Worm (Caenorhabditis elegans) whole organism, L4 larva: ENCODE measurements around the gene C40H1.7.

ENCODE experiments used
- F10B5.3 ChIP-seq: sonication (generic microtip); optimal IDR thresholded peaks from 2 replicates; lab custom pipeline; 2016; ENCODE audit warnings: mild to moderate bottlenecking, missing genetic modification characterization, missing compliant biosample characterization
- F37D6.2 ChIP-seq: sonication (generic microtip); optimal IDR thresholded peaks from 2 replicates; lab custom pipeline; 2016; ENCODE audit warnings: mild to moderate bottlenecking, missing genetic modification characterization, missing compliant biosample characterization
- Y48G9A.11 ChIP-seq: fragments of 200-800 bp; sonication (Bioruptor generic); IDR thresholded peaks from 2 replicates; pipeline ENCODE4 v1.3.6; 2022; ENCODE audit warnings: missing genetic modification reagents, missing genetic modification characterization, missing compliant biosample characterization
- Y5F2A.4 ChIP-seq: fragments of 200-800 bp; sonication (Bioruptor generic); optimal IDR thresholded peaks from 2 replicates; lab custom pipeline; 2018; ENCODE audit warnings: mild to moderate bottlenecking, missing genetic modification characterization, missing compliant biosample characterization
- aly-2 ChIP-seq: sonication (generic microtip); optimal IDR thresholded peaks from 2 replicates; lab custom pipeline; 2018; ENCODE audit warnings: missing biosample characterization, missing genetic modification characterization
- arid-1 ChIP-seq: fragments of 200-800 bp; sonication (Bioruptor generic); conservative IDR thresholded peaks from 2 replicates; pipeline ENCODE4 v1.3.6; 2022; ENCODE audit warnings: missing genetic modification reagents, missing genetic modification characterization, missing compliant biosample characterization
- ceh-28 ChIP-seq: fragments of 150-350 bp; optimal IDR thresholded peaks from 2 replicates; lab custom pipeline; 2014; ENCODE audit warnings: missing biosample characterization, missing genetic modification reagents, missing genetic modification characterization
- ceh-62 ChIP-seq: sonication (generic microtip); optimal IDR thresholded peaks from 2 replicates; lab custom pipeline; 2017; ENCODE audit warnings: missing biosample characterization, missing genetic modification characterization
- cey-2 ChIP-seq: sonication (generic microtip); optimal IDR thresholded peaks from 3 replicates; lab custom pipeline; 2017; ENCODE audit warnings: missing genetic modification characterization, mild to moderate bottlenecking, missing compliant biosample characterization, antibody characterized with exemption, borderline replicate concordance; ENCODE audit not compliant: insufficient read depth
- daf-16 ChIP-seq, 3 experiments: sonication (generic microtip); optimal IDR thresholded peaks; 2 replicates each; lab custom pipeline; 2016 to 2017; ENCODE audit warnings: missing genetic modification characterization in 3 of 3, missing genetic modification reagents in 3 of 3, mild to moderate bottlenecking in 2 of 3, missing compliant biosample characterization in 2 of 3, missing biosample characterization in 1 of 3, moderate library complexity in 1 of 3
- daf-8 ChIP-seq: fragments of 200-800 bp; sonication (Bioruptor generic); IDR thresholded peaks from 2 replicates; pipeline ENCODE4 v1.3.6; 2022; ENCODE audit warnings: missing genetic modification characterization, missing compliant biosample characterization
- dmd-6 ChIP-seq: fragments of 200-800 bp; sonication (Bioruptor generic); IDR thresholded peaks from 2 replicates; pipeline ENCODE4 v1.3.6; 2022; ENCODE audit warnings: missing genetic modification reagents, missing genetic modification characterization, missing compliant biosample characterization
- dmd-9 ChIP-seq: fragments of 200-800 bp; sonication (Bioruptor generic); IDR thresholded peaks from 2 replicates; pipeline ENCODE4 v1.3.6; 2022; ENCODE audit warnings: missing genetic modification reagents, missing genetic modification characterization, missing compliant biosample characterization
- dve-1 ChIP-seq: sonication (generic microtip); optimal IDR thresholded peaks from 2 replicates; lab custom pipeline; 2017; ENCODE audit warnings: antibody characterized with exemption, mild to moderate bottlenecking, missing genetic modification characterization, missing compliant biosample characterization; ENCODE audit not compliant: insufficient read depth
- egl-43 ChIP-seq: fragments of 200-800 bp; sonication (Bioruptor generic); IDR thresholded peaks from 2 replicates; pipeline ENCODE4 v1.3.6; 2022; ENCODE audit warnings: missing genetic modification reagents, missing genetic modification characterization, missing compliant biosample characterization
- fos-1 ChIP-seq: fragments of 150-350 bp; optimal IDR thresholded peaks from 2 replicates; lab custom pipeline; 2014; ENCODE audit warnings: missing biosample characterization, missing genetic modification characterization
- hif-1 ChIP-seq, 2 experiments: sonication (generic microtip); optimal IDR thresholded peaks; 2 replicates each; lab custom pipeline; 2016 to 2017; ENCODE audit warnings: missing compliant biosample characterization in 2 of 2, missing genetic modification characterization in 2 of 2, missing genetic modification reagents in 2 of 2, missing genotype in 2 of 2, mild to moderate bottlenecking in 1 of 2
- hlh-11 ChIP-seq: fragments of 200-800 bp; sonication (Bioruptor generic); optimal IDR thresholded peaks from 2 replicates; lab custom pipeline; 2018; ENCODE audit warnings: mild to moderate bottlenecking, missing genetic modification characterization, missing compliant biosample characterization
- hmg-1.1 ChIP-seq: fragments of 200-800 bp; sonication (Bioruptor generic); IDR thresholded peaks from 2 replicates; pipeline ENCODE4 v1.3.6; 2022; ENCODE audit warnings: missing genetic modification reagents, missing genetic modification characterization, missing compliant biosample characterization
- jun-1 ChIP-seq: fragments of 150-350 bp; optimal IDR thresholded peaks from 2 replicates; lab custom pipeline; 2014; ENCODE audit warnings: missing biosample characterization, missing genetic modification reagents, missing genetic modification characterization
- lin-15B ChIP-seq: fragments of 150-350 bp; sonication (generic microtip); optimal IDR thresholded peaks from 3 replicates; lab custom pipeline; 2014; ENCODE audit warnings: missing biosample characterization, missing genetic modification characterization
- lin-29 ChIP-seq: fragments of 200-800 bp; sonication (Bioruptor generic); IDR thresholded peaks from 2 replicates; pipeline ENCODE4 v1.3.6; 2022; ENCODE audit warnings: missing genetic modification reagents, missing genetic modification characterization, missing compliant biosample characterization
- mdl-1 ChIP-seq, 2 experiments: fragments of 150-350 bp in 1 of 2; sonication (generic microtip) in 1 of 2; optimal IDR thresholded peaks; 2 replicates each; lab custom pipeline; 2014 to 2017; ENCODE audit warnings: missing biosample characterization in 2 of 2, missing genetic modification characterization in 2 of 2
- mes-2 ChIP-seq: sonication (generic microtip); optimal IDR thresholded peaks from 2 replicates; lab custom pipeline; 2016; ENCODE audit warnings: missing genotype, mild to moderate bottlenecking, missing genetic modification characterization, missing compliant biosample characterization; ENCODE audit not compliant: poor library complexity, severe bottlenecking
- nhr-10 ChIP-seq: fragments of 150-350 bp; optimal IDR thresholded peaks from 2 replicates; lab custom pipeline; 2014; ENCODE audit warnings: missing biosample characterization, missing genetic modification characterization
- nhr-102 ChIP-seq: sonication (generic microtip); optimal IDR thresholded peaks from 2 replicates; lab custom pipeline; 2016; ENCODE audit warnings: mild to moderate bottlenecking, missing genetic modification characterization, moderate library complexity, missing compliant biosample characterization
- nhr-237 ChIP-seq: sonication (generic microtip); optimal IDR thresholded peaks from 2 replicates; lab custom pipeline; 2017; ENCODE audit warnings: missing biosample characterization, missing genetic modification characterization
- nhr-25 ChIP-seq: sonication (generic microtip); optimal IDR thresholded peaks from 2 replicates; lab custom pipeline; 2017; ENCODE audit warnings: missing genetic modification characterization, mild to moderate bottlenecking, missing compliant biosample characterization, antibody characterized with exemption, moderate library complexity, borderline replicate concordance; ENCODE audit not compliant: insufficient read depth
- nhr-28 ChIP-seq: fragments of 150-350 bp; optimal IDR thresholded peaks from 2 replicates; lab custom pipeline; 2014; ENCODE audit warnings: missing biosample characterization, missing genetic modification characterization
- nhr-41 ChIP-seq: fragments of 200-800 bp; sonication (Bioruptor generic); IDR thresholded peaks from 2 replicates; pipeline ENCODE4 v1.3.6; 2022; ENCODE audit warnings: missing genetic modification reagents, missing genetic modification characterization, missing compliant biosample characterization
- nhr-48 ChIP-seq: sonication (generic microtip); optimal IDR thresholded peaks from 2 replicates; lab custom pipeline; 2016; ENCODE audit warnings: mild to moderate bottlenecking, missing genetic modification characterization, missing compliant biosample characterization
- nhr-77 ChIP-seq: fragments of 150-350 bp; optimal IDR thresholded peaks from 2 replicates; lab custom pipeline; 2014; ENCODE audit warnings: missing biosample characterization, missing genetic modification characterization
- php-3 ChIP-seq: fragments of 200-800 bp; sonication (Bioruptor generic); IDR thresholded peaks from 2 replicates; pipeline ENCODE4 v1.3.6; 2022; ENCODE audit warnings: missing genetic modification reagents, missing genetic modification characterization, missing compliant biosample characterization
- pqm-1 ChIP-seq: sonication (generic microtip); optimal IDR thresholded peaks from 2 replicates; lab custom pipeline; 2017; ENCODE audit warnings: missing biosample characterization, missing genetic modification characterization
- rbr-2 ChIP-seq: sonication (generic microtip); optimal IDR thresholded peaks from 2 replicates; lab custom pipeline; 2016; ENCODE audit warnings: missing genotype, missing genetic modification characterization, missing compliant biosample characterization
- skn-1 ChIP-seq: fragments of 150-350 bp; optimal IDR thresholded peaks from 2 replicates; lab custom pipeline; 2014; ENCODE audit warnings: missing biosample characterization, missing genetic modification characterization
- snpc-4 ChIP-seq: fragments of 150-350 bp; optimal IDR thresholded peaks from 2 replicates; lab custom pipeline; 2014; ENCODE audit warnings: missing biosample characterization, missing genetic modification characterization
- unc-62 ChIP-seq, 3 experiments: fragments of 150-350 bp in 1 of 3; sonication (generic microtip); optimal IDR thresholded peaks in 2 of 3; peaks in 1 of 3; 1 replicate in 1 of 3; 2 replicates in 2 of 3; lab custom pipeline; 2014 to 2017; ENCODE audit warnings: missing biosample characterization in 3 of 3, missing genetic modification characterization in 3 of 3, missing genetic modification reagents in 3 of 3, missing genotype in 1 of 3
- ztf-7 ChIP-seq: fragments of 150-350 bp; optimal IDR thresholded peaks from 2 replicates; lab custom pipeline; 2014; ENCODE audit warnings: missing biosample characterization, missing genetic modification characterization

Gene C40H1.7

DNA sequence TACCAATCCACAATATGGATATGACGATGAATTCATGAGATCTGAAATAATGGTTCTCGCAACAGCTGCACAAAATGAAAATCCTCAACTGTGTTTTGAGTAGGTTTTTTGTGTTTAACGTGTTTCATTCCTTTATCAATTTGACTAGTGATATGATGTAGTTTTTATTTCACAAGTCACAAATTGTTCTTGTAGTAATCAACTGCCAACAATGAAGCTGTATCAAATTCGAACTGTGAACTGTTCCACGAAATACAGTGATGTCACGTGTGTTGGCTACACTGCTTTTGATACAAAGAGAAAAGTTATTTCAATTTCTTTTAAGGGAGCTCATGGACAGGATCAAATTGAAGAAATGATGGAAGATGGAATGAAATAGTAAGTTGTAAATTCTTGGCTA lies 9.6 kb upstream of the C40H1.7 start (continued):
- TF ChIP-seq ceh-28, result no peak
- no peak for TF ChIP-seq snpc-4 (tag; lab: Kevin White, UChicago)
- TF ChIP-seq dmd-6 (GFP tag; lab: Robert Waterston, UW), result peak; percentile 58
- TF ChIP-seq daf-16 (GFP tag; optimal IDR thresholded peaks at IDR 0.05; lab: Kevin White, UChicago), result no peak
- peak; percentile 56 for TF ChIP-seq daf-16 (tag; optimal IDR thresholded peaks at IDR 0.05; lab: Kevin White, UChicago)
- peak; percentile 95 for TF ChIP-seq nhr-28
- no peak for TF ChIP-seq ceh-62
- TF ChIP-seq hmg-1.1, result no peak
- TF ChIP-seq dve-1 (tag; lab: Kevin White, UChicago), result peak; percentile 50
- no peak for TF ChIP-seq nhr-10 (tag; lab: Kevin White, UChicago)
- no peak for TF ChIP-seq lin-29 (GFP tag; lab: Robert Waterston, UW)
- no peak for TF ChIP-seq mes-2 (tag; lab: Kevin White, UChicago)
- no peak for TF ChIP-seq F37D6.2
- TF ChIP-seq, all 104 proteins: peak for 6

DNA sequence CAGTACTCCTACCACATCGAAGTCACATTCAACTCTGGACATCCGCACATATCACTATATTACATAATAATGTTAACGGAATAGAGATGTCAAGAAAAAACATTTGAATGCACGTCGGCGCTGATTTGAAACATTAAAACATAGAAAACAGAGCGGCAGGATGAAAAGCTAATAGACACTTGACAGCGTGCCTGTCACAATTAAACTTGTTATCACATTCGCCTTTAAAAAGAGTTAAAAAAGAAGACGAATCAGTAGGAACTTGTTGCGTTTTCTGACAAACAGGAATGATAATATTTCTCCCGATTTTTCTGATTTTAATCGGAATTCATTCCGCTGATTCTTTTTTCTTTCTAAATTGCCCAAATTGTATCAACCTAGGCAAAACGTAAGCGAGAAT lies 7.2 kb upstream of the C40H1.7 start:
- TF ChIP-seq php-3 (GFP tag; lab: Robert Waterston, UW) (peak; percentile 51; the same call in 1 of the 2 replicates), nhr-237 (tag; lab: Kevin White, UChicago) (no peak), F10B5.3 (tag; lab: Kevin White, UChicago) (no peak), nhr-28 (peak; percentile 31), dmd-6 (GFP tag; lab: Robert Waterston, UW) (peak; percentile 81), dve-1 (tag; lab: Kevin White, UChicago) (peak; percentile 68), hlh-11 (tag; lab: Kevin White, UChicago) (peak; percentile 65), daf-16 (GFP tag; optimal IDR thresholded peaks at IDR 0.05; lab: Kevin White, UChicago) (no peak), daf-16 (tag; optimal IDR thresholded peaks at IDR 0.05; lab: Kevin White, UChicago) (peak; percentile 79), cey-2 (tag; lab: Kevin White, UChicago) (no peak)

DNA sequence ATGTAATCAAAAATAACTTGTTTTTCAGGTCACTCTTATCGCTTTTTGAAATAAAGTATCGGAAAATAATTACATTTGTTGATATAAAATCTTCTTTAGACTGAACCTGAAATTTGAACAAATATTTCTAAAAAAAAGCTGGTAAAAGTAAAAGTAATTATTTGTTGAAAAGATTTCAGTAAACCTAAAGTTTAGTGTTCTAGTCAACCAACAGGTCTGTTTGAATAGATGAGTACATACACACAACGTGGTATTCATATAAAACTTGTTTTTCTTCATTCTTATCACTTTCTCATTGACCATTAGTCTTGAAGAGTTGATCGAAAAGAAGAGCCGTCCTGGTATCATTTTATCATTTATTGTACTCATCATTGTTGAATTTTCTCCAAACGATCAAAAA lies 5.2 kb upstream of the C40H1.7 start, which contains the start of gene C40H1.9:
Gene C40H1.9 (plus strand): TSS at position 301 of the 400 bp plus-strand sequence.
- TF ChIP-seq nhr-25 (tag; lab: Kevin White, UChicago), result no peak
- no peak for TF ChIP-seq mdl-1 (tag; optimal IDR thresholded peaks at IDR 0.05; lab: Kevin White, UChicago)
- peak; percentile 10 for TF ChIP-seq nhr-28
- TF ChIP-seq hif-1 (tag; optimal IDR thresholded peaks at IDR 0.05; lab: Kevin White, UChicago), result no peak
- no peak for TF ChIP-seq unc-62 (GFP tag; optimal IDR thresholded peaks at IDR 0.05 in 1 of 2; lab: Kevin White, UChicago)
- no peak for TF ChIP-seq unc-62 (tag; optimal IDR thresholded peaks at IDR 0.05; lab: Kevin White, UChicago)
- no peak for TF ChIP-seq F10B5.3 (tag; lab: Kevin White, UChicago)
- no peak for TF ChIP-seq hmg-1.1
- TF ChIP-seq daf-16 (GFP tag; optimal IDR thresholded peaks at IDR 0.05; lab: Kevin White, UChicago), result no peak
- TF ChIP-seq daf-16 (tag; optimal IDR thresholded peaks at IDR 0.05; lab: Kevin White, UChicago), result peak; percentile 52
- TF ChIP-seq jun-1 (tag; lab: Kevin White, UChicago), result no peak
- TF ChIP-seq pqm-1 (tag; lab: Kevin White, UChicago), result no peak

DNA sequence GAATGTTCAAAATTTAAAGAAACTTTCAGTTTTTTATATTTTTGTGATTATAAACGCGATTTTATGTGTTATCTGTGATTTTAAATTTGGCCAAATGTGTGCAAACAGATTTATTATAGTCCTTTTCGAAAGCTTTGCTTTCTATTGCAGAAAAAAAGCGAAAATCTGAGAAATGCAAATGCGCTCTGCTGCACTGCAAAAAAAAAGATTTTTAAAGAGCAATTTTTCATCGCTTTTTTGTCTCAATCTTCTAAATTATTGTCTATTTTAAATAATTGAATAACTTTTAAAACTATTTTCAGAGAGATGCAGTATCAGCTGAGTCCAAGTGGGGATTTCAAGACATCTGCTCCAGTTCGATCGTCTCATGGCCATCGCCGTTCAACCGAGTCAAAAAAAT lies 2.8 kb upstream of the C40H1.7 start, which contains the start of gene cpb-1:
Gene cpb-1 (plus strand): TSS at position 301 of the 400 bp plus-strand sequence.
- TF ChIP-seq arid-1 (GFP tag; lab: Robert Waterston, UW) (no peak), unc-62 (GFP tag; optimal IDR thresholded peaks at IDR 0.05 in 1 of 2; lab: Kevin White, UChicago) (peak in 1 of 2 experiments; percentile 20), unc-62 (tag; optimal IDR thresholded peaks at IDR 0.05; lab: Kevin White, UChicago) (no peak)

DNA sequence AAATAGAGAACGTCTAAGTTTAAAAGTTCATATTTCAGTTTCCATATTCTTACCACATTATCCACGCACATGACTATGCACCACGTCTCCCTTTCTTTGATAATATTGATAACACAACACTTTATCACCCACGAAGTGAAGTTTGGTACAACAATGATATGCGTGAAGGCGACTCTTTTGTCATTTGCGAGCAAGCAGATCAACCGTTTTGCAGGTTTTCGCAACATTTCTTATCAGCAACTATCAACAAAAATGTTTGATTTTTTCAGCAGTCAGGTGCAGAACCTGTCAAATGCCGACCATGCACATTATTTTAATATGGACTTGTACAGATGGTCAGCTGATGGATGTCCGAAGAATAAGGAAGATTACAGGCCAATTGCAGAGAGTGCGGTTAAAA lies 1.7 kb downstream of the C40H1.7 start:
- TF ChIP-seq nhr-77 (tag; lab: Kevin White, UChicago) (peak; percentile 72), ztf-7 (tag; lab: Kevin White, UChicago) (no peak), daf-8 (GFP tag; lab: Robert Waterston, UW) (no peak), Y48G9A.11 (GFP tag; lab: Robert Waterston, UW) (no peak), nhr-48 (tag; lab: Kevin White, UChicago) (peak; percentile 81), dmd-6 (GFP tag; lab: Robert Waterston, UW) (peak; percentile 97), rbr-2 (tag; lab: Kevin White, UChicago) (no peak), aly-2 (tag; lab: Kevin White, UChicago) (no peak), nhr-102 (peak; percentile 2), skn-1 (tag; lab: Kevin White, UChicago) (no peak), pqm-1 (tag; lab: Kevin White, UChicago) (peak; percentile 96), Y5F2A.4 (GFP tag; lab: Kevin White, UChicago) (no peak), lin-15B (no peak), hlh-11 (tag; lab: Kevin White, UChicago) (peak; percentile 92), dve-1 (tag; lab: Kevin White, UChicago) (peak; percentile 91), dmd-9 (no peak), nhr-41 (GFP tag; lab: Robert Waterston, UW) (peak; percentile 46; the same call in 1 of the 2 replicates), nhr-28 (peak; percentile 88), snpc-4 (tag; lab: Kevin White, UChicago) (no peak), fos-1 (no peak), mdl-1 (tag; optimal IDR thresholded peaks at IDR 0.05; lab: Kevin White, UChicago) (peak in 1 of 2 experiments; percentile 63), egl-43 (no peak)
